Worm (Caenorhabditis elegans): ENCODE measurements around the gene str-118.

The str-118 gene

DNA sequence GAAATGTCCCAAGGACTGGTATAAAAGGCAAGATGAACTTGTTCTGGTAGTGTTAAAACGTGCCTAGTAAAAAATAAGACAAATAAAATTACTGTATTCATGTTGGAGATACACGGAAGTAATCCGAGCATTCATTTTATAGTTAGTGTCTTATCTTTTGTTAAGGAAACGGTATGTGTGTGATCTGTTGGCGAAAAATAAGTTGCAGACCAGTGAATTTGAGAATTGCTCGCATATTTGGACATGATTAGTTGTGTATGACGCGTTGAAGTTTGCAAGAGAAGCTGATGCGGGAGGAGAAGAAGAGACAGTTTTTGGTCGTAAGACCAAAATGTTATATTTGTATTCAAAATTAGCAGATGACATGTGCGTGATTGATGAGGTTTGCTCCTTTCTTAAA lies 50.0 kb downstream of the str-118 start, which contains the start of gene C08B6.14:
TSS of gene C08B6.14 (minus strand) at position 101 of the 400 bp plus-strand sequence.
- TF ChIP-seq egl-27 (tag; optimal IDR thresholded peaks at IDR 0.05), result no peak
- no peak for TF ChIP-seq elt-1 (tag; optimal IDR thresholded peaks at IDR 0.05)
- TF ChIP-seq fkh-2 (tag; optimal IDR thresholded peaks at IDR 0.05), result no peak
- TF ChIP-seq sea-2 (GFP tag; optimal IDR thresholded peaks at IDR 0.05), result no peak
- no peak for TF ChIP-seq pha-4 (tag; optimal IDR thresholded peaks at IDR 0.05)
- no peak for TF ChIP-seq unc-39 (tag; optimal IDR thresholded peaks at IDR 0.05)
- TF ChIP-seq ceh-16 (tag; optimal IDR thresholded peaks at IDR 0.05), result no peak
- no peak for TF ChIP-seq elt-2 (tag; optimal IDR thresholded peaks at IDR 0.05)
- TF ChIP-seq nhr-23 (tag; optimal IDR thresholded peaks at IDR 0.05), result no peak
- TF ChIP-seq R02D3.7 (tag; optimal IDR thresholded peaks at IDR 0.05), result no peak
- TF ChIP-seq nhr-67 (tag; optimal IDR thresholded peaks at IDR 0.05), result no peak
- TF ChIP-seq nhr-28 (tag; optimal IDR thresholded peaks at IDR 0.05), result no peak
- TF ChIP-seq aly-2 (tag; optimal IDR thresholded peaks at IDR 0.05), result no peak
- no peak for TF ChIP-seq eor-1 (tag; optimal IDR thresholded peaks at IDR 0.05)
- TF ChIP-seq ztf-4 (tag; optimal IDR thresholded peaks at IDR 0.05), result no peak
- no peak for TF ChIP-seq ZK546.5 (tag; optimal IDR thresholded peaks at IDR 0.05)
- no peak for TF ChIP-seq nfya-1 (tag; optimal IDR thresholded peaks at IDR 0.05; ENCODE audit: insufficient read depth)
- TF ChIP-seq ceh-82 (tag; optimal IDR thresholded peaks at IDR 0.05), result no peak
- TF ChIP-seq daf-12 (tag; optimal IDR thresholded peaks at IDR 0.05), result no peak
